Fruit fly (Drosophila melanogaster): ENCODE data around the gene Pink1.
A peak's percentile ranks its signal among the peaks of the same experiment; 100 is the strongest.

DNA sequence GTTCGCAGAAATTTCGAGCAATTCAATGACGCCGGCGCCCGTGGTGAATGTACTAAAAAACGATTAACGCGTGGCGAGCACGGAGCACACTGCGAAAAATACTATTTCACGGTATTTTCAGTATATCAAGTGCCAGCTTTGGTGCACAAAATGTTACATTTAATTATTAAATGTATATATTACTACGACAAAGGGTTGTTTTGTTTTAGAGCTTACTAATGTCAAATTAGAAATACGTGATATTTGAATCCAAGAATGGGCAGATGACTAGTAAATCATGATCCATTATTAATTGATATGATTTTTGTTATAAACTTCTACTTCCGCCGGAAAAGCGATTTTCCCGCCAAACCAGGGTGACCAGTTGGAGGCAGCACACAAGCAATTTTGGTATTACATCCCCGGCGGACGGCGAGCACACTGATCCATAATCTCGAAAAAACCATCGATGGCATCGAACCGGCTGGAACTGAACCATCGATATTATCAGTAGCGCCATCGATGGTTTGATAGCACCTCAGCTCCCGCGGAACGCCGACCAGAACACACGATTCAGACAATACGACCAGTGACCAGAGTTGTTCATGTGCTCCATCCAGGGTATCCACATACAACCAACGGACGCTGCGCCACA is 29.3 kb upstream of the Pink1 start, which contains the start of the genes CG3226 and Cdc7:
- peak; percentile 64 for TF ChIP-seq achi (GFP tag; optimal IDR thresholded peaks at IDR 0.05)
- no peak for TF ChIP-seq CG11294 (GFP tag; IDR thresholded peaks at IDR 0.05)
- peak; percentile 60 for TF ChIP-seq CG7368 (GFP tag; optimal IDR thresholded peaks at IDR 0.05)
- peak; percentile 35 for TF ChIP-seq Lpt (GFP tag; optimal IDR thresholded peaks at IDR 0.05)

Data from whole organism, prepupa.